Worm (Caenorhabditis elegans) whole organism, L3 larva: ENCODE data around the gene par-5.

Experiments
- fkh-10 ChIP-seq: sonication (generic microtip); optimal IDR thresholded peaks from 2 replicates; lab custom pipeline; 2017; ENCODE audit warnings: missing biosample characterization, missing genetic modification reagents, missing genetic modification characterization
- lsy-12 ChIP-seq: sonication (generic microtip); optimal IDR thresholded peaks from 2 replicates; lab custom pipeline; 2016; ENCODE audit warnings: mild to moderate bottlenecking, missing genetic modification characterization, missing compliant biosample characterization
- mdl-1 ChIP-seq: fragments of 150-350 bp; optimal IDR thresholded peaks from 2 replicates; lab custom pipeline; 2014; ENCODE audit warnings: missing biosample characterization, missing genetic modification characterization
- nhr-76 ChIP-seq: fragments of 150-350 bp; sonication (generic microtip); optimal IDR thresholded peaks from 5 replicates; lab custom pipeline; 2014; ENCODE audit warnings: missing biosample characterization, missing genetic modification characterization

DNA sequence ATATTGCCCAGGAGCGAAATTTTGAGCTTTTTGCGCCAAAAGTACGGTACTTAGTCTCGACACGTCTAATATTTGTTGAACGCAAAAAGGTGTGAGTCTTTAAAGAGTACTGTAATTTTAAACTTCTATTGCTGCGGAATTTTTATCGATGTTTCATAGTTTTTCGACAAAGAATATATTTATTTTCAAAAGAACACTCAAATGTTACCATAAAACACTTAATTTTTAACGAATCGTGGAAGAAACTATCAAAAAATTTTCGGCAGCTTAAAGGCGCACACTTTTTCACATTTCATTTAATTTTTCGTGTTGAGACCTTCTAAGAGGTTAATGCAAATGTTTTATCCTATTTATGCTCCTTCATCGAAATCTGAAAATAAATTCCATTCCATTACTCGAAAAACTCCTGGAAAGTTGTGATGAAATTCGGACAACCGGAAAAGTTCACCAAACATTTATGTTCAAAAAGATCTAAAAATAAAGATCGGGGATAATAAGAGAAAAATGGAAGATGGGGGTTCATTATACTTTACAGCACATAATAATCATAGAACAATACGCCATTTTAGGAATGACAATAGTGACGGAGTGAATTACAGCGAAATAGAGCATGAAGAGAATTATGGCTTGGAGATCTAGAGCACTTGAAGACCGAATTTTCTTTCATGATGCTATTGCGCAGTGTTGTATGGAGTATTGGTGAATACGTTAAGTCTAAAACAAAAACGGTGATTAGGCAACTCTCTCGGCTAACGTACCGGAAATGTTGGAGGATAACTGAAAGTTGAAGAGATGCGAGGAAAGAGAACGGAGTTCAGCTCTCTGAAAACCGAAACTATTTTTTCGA, 1.4 kb downstream of the par-5 start:
- no peak for TF ChIP-seq nhr-76 (tag; lab: Kevin White, UChicago)
- no peak for TF ChIP-seq mdl-1 (tag; lab: Kevin White, UChicago)
- TF ChIP-seq fkh-10 (GFP tag; lab: Kevin White, UChicago), result no peak
- TF ChIP-seq lsy-12 (tag; lab: Kevin White, UChicago), result no peak
